Fruit fly (Drosophila melanogaster): Measurements from ENCODE around the gene CG18273.

CG18273 gene

DNA sequence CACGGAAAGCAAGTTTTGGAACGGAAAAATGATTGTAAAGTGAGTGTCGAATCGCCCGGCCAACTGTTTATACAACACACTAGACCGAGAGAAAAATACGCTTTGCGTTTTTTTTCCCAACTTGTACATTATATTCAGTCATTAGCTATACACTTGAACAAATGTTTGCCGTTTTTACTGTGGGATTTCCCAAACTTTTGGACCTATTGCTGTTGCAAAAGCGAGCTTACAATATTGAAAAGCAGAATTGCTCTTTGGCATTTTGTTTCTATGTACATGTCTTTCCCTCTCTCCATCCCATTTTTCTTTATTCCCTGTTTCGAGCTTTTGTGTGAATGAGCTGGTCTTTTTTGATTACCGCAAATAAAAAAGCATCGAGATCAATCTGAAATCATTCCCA, 10.0 kb upstream of the CG18273 start:
- TF ChIP-seq br (optimal IDR thresholded peaks at IDR 0.05) = no peak
- TF ChIP-seq wdn (GFP tag; IDR thresholded peaks at IDR 0.05) = no peak
- peak in 1 of 2 experiments; percentile 35 for TF ChIP-seq Pdp1 (GFP tag; optimal IDR thresholded peaks at IDR 0.05)
- peak; percentile 12 for TF ChIP-seq CG34376 (GFP tag; optimal IDR thresholded peaks at IDR 0.05)
- peak; percentile 6 for TF ChIP-seq Hmr (GFP tag; optimal IDR thresholded peaks at IDR 0.05)

DNA sequence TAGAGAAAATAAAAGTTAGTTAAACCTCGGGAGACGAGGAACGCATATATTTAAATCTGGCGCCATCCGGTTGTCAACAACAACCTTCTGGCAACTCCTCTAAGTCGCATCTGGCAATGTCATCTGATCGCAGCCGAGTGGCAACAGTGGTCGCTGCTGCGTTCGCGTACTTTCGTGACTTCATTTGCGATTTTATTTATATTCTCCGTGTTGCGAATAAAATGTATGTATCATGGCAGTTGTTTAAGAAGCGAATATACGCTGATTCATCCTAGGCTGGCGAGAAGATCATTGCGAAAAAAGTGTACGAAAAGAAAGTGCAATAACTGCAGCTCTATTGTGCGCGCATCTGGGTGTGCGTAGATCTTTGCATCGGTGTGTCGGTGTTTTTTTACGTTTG, 8.9 kb upstream of the CG18273 start, which contains the start of gene svr:
Gene svr, plus strand, starts transcription at position 121 of the 400 bp plus-strand sequence.
- no peak for TF ChIP-seq CG3726 (GFP tag; IDR thresholded peaks at IDR 0.05)
- TF ChIP-seq Hmr (GFP tag; optimal IDR thresholded peaks at IDR 0.05) = no peak
- peak; percentile 83 for TF ChIP-seq sens (GFP tag)
- TF ChIP-seq amos (GFP tag; IDR thresholded peaks at IDR 0.05; ENCODE audit: partially characterized antibody) = peak; percentile 48; the same call in 1 of the 2 replicates
- TF ChIP-seq Lim3 (GFP tag; IDR thresholded peaks at IDR 0.05) = no peak
- no peak for TF ChIP-seq az2 (GFP tag; optimal IDR thresholded peaks at IDR 0.05)
- TF ChIP-seq Dip2 (GFP tag; IDR thresholded peaks at IDR 0.05) = no peak
- TF ChIP-seq chinmo (GFP tag; IDR thresholded peaks at IDR 0.05; ENCODE audit: partially characterized antibody) = peak; percentile 80; the same call in 1 of the 4 replicates
- TF ChIP-seq Elba2 (GFP tag; optimal IDR thresholded peaks at IDR 0.05) = no peak
- no peak for TF ChIP-seq CG18599 (GFP tag; optimal IDR thresholded peaks at IDR 0.05)
- TF ChIP-seq CG32767 (GFP tag; IDR thresholded peaks at IDR 0.05) = no peak
- TF ChIP-seq ERR (GFP tag; optimal IDR thresholded peaks at IDR 0.05) = no peak
- TF ChIP-seq Sry-δ (GFP tag; optimal IDR thresholded peaks at IDR 0.05) = peak; percentile 34
- peak; percentile 18 for TF ChIP-seq sug (tag; optimal IDR thresholded peaks at IDR 0.05)
- TF ChIP-seq fd3F (GFP tag; optimal IDR thresholded peaks at IDR 0.05) = no peak
- no peak for TF ChIP-seq tll (GFP tag; optimal IDR thresholded peaks at IDR 0.05)
- no peak for TF ChIP-seq slp2 (GFP tag; optimal IDR thresholded peaks at IDR 0.05)
- no peak for TF ChIP-seq Atf-2 (GFP tag; optimal IDR thresholded peaks at IDR 0.05)
- TF ChIP-seq CG16863 (GFP tag; optimal IDR thresholded peaks at IDR 0.05) = no peak
- TF ChIP-seq Sox100B (GFP tag; optimal IDR thresholded peaks at IDR 0.05) = no peak
- no peak for TF ChIP-seq Hey (tag; optimal IDR thresholded peaks at IDR 0.05)
- TF ChIP-seq CoRest (tag; optimal IDR thresholded peaks at IDR 0.05) = peak; percentile 15
- TF ChIP-seq pzg (GFP tag; optimal IDR thresholded peaks at IDR 0.05) = peak; percentile 75
- TF ChIP-seq luna (GFP tag; optimal IDR thresholded peaks at IDR 0.05) = no peak
- TF ChIP-seq CG3995 (GFP tag; optimal IDR thresholded peaks at IDR 0.05) = peak; percentile 89
- no peak for TF ChIP-seq emc (GFP tag; optimal IDR thresholded peaks at IDR 0.05)
- peak; percentile 37 for TF ChIP-seq CG10267 (tag; optimal IDR thresholded peaks at IDR 0.05)
- TF ChIP-seq CG31365 (tag; optimal IDR thresholded peaks at IDR 0.05) = no peak
- TF ChIP-seq HmgZ (tag; optimal IDR thresholded peaks at IDR 0.05) = peak; percentile 47
- TF ChIP-seq MBD-R2 (GFP tag; IDR thresholded peaks at IDR 0.05) = peak; percentile 42
- TF ChIP-seq CG13287 (GFP tag; IDR thresholded peaks at IDR 0.05; ENCODE audit: partially characterized antibody) = peak; percentile 30; the same call in 1 of the 2 replicates
- TF ChIP-seq Jarid2 (GFP tag; optimal IDR thresholded peaks at IDR 0.05) = no peak
- TF ChIP-seq Lhr (GFP tag; optimal IDR thresholded peaks at IDR 0.05) = peak; percentile 37
- no peak for TF ChIP-seq CG12744 (GFP tag; optimal IDR thresholded peaks at IDR 0.05)
- TF ChIP-seq YL-1 (GFP tag; optimal IDR thresholded peaks at IDR 0.05) = peak; percentile 35
- no peak for TF ChIP-seq CG10321 (GFP tag; IDR thresholded peaks at IDR 0.05)
- no peak for TF ChIP-seq CG7839 (tag; optimal IDR thresholded peaks at IDR 0.05)
- peak; percentile 45 for TF ChIP-seq CG14710 (tag; optimal IDR thresholded peaks at IDR 0.05)
- no peak for TF ChIP-seq CG17359 (tag; optimal IDR thresholded peaks at IDR 0.05)
- peak; percentile 59 for TF ChIP-seq BEAF-32 (GFP tag; optimal IDR thresholded peaks at IDR 0.05)
- TF ChIP-seq CG12155 (GFP tag; optimal IDR thresholded peaks at IDR 0.05) = no peak
- TF ChIP-seq Ets65A (GFP tag) = no peak
- peak; percentile 19 for TF ChIP-seq Myb (GFP tag; optimal IDR thresholded peaks at IDR 0.05)
- peak; percentile 55 for TF ChIP-seq MESR4 (GFP tag; optimal IDR thresholded peaks at IDR 0.05)
- no peak for TF ChIP-seq cad (GFP tag; optimal IDR thresholded peaks at IDR 0.05)
- TF ChIP-seq CG11398 (GFP tag; optimal IDR thresholded peaks at IDR 0.05) = no peak

All from whole organism, embryonic.